Fruit fly (Drosophila melanogaster) ovary, adult (tissue): ENCODE data around the gene ND-24.

Experiments used
- CG17801 ChIP-seq: fragments of 200-800 bp; optimal IDR thresholded peaks from 2 replicates; lab custom pipeline; 2019; ENCODE audit warnings: missing biosample characterization, mild to moderate bottlenecking, missing genetic modification characterization, moderate library complexity; ENCODE audit not compliant: partially characterized antibody

Gene ND-24

DNA sequence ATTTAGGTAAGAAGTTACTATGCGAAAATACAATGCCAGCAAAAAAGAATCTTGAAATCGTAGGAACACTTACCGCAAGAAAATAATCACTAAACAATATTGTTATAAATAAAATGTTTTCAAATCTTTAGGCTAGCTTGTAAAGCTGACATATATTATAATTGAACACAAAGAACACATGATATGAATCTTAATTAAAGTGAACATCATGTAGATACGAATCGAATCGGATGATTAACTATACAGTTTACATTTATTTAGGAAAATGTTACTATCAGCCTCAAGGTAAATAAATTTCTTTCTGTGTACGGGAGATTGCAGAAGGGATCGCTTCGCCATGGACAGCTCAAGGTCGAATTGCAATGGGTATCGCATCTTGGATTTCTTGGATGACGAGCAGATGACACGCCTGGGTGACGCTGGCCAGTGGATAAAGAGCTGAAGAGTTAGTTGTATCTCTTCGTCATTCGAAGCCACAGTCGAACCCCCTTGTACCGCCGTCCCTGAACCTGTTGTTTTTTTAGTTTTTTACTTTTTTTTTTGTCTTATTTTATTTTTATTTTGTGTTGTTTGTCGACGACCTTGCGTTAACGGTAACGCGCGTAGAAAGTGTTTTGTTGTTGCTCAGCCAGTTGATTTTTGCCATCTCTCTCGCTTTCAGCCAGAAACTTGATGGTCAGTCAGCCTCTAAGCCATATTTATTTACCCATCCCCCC, 46.2 kb downstream of the ND-24 start:
- no peak for TF ChIP-seq CG17801

DNA sequence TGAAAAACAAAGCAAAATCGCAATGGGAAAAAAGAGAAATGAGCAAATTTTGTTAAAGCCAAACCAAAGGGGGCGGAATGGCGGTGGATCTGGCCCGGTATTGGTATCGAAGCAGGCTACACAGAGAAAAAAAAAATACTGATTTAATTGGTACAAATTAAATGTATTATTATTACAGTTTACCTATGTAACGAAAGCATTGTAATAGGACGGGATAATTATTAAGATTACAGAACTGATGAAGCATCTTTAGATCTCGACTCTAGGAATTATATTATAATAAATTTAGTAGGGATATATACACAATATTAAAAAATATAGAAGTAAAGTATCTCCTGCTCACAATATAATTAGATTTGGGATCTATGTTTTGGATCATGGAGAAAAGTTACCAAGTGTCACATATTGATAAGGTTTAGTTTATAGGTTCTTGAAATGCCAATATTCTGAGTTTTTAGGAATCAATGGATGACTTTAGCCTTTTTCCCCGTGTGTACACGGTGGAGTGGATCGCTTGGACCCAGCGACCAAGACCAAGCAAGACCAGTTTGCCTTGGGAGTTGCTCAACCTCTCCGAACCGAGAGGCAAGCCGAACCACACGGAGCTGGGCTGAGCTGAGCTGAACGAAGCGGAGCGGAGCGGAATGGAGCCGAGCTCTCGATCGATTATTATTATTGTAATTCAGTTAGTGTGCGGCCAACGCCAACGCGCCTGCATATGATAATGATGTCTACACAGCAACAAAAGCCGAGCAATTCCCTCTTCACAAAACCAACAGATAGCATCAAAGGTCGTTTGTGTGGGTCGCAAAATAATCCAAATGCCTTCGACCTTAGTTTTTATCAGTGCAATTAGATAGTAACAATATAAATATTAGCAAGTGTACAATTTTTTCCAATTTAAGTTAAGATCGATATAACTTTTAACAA, 48.0 kb downstream of the ND-24 start:
- TF ChIP-seq CG17801, result no peak

DNA sequence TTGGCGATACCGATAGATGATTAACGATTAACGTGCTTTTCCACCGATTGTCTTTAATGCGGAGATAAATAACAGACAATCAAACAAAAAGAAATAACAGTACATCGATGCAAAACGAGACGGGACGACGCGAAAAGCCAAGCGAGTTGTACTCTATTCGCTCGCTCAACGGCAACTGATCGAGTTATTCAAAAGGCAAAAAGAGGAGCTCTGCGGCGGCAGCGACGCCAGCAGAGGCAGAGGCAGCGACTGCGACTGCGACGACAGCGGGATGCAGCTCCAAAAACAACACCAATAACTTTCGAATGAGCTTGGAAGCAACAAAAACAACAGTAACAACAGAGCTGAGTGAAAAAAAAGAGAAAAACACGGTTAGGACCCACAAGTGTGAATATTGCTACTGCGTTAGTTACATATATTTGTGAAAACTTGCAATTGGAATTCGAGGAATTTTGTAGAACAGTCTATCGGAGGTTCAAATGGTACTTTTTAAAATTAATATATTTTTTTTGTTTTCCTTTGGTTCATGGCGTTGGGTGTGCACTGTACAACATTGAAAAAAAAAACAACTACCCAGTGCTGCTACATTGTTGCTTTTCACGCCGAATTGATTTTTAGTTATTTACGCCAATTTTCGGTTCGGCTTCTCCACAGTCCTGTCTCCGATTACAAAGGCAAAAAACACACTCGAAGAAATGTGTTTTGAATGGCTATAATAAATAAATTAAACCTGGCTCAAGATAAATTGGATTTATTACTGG, 51.0 kb downstream of the ND-24 start:
- peak; percentile 50 for TF ChIP-seq CG17801
